Worm (Caenorhabditis elegans): Measurements from ENCODE around the gene pph-5.

ce11 chrV:19175714-19176113, 14.6 kb upstream of the pph-5 start:
- TF ChIP-seq flt-1 (GFP tag; IDR thresholded peaks at IDR 0.05) (no peak), med-1 (GFP tag; optimal IDR thresholded peaks at IDR 0.05; ENCODE audit: insufficient read depth) (no peak), tab-1 (GFP tag; IDR thresholded peaks at IDR 0.05) (no peak), klf-2 (GFP tag; conservative IDR thresholded peaks at IDR 0.05) (no peak), ztf-29 (GFP tag; IDR thresholded peaks at IDR 0.05) (no peak), T22C8.4 (GFP tag; IDR thresholded peaks at IDR 0.05) (no peak), cog-1 (tag; optimal IDR thresholded peaks at IDR 0.05) (no peak), ztf-23 (GFP tag; IDR thresholded peaks at IDR 0.05) (no peak), ref-1 (GFP tag; conservative IDR thresholded peaks at IDR 0.05) (no peak)
